Fruit fly (Drosophila melanogaster) whole organism, prepupa: ENCODE results near the gene Oseg1.

Source experiments
- Blimp-1 ChIP-seq: fragments of 200-800 bp; sonication (Bioruptor generic); optimal IDR thresholded peaks from 3 replicates; lab custom pipeline; 2017; ENCODE audit warnings: missing biosample characterization, missing genetic modification characterization, mild to moderate bottlenecking, moderate library complexity, missing genetic modification reagents
- CG10631 ChIP-seq: fragments of 200-800 bp; sonication (Bioruptor generic); optimal IDR thresholded peaks from 2 replicates; lab custom pipeline; 2016; ENCODE audit warnings: missing biosample characterization, missing genetic modification characterization
- CG10669 ChIP-seq: fragments of 200-800 bp; sonication (Bioruptor generic); optimal IDR thresholded peaks from 3 replicates; lab custom pipeline; 2018; ENCODE audit warnings: missing biosample characterization, mild to moderate bottlenecking, missing genetic modification characterization, moderate library complexity
- CG11294 ChIP-seq: fragments of 200-800 bp; sonication (Bioruptor generic); IDR thresholded peaks from 2 replicates; pipeline ENCODE4 v1.3.6; 2022; ENCODE audit warnings: missing biosample characterization, missing genetic modification characterization
- CG11762 ChIP-seq: fragments of 200-800 bp; sonication (Bioruptor generic); optimal IDR thresholded peaks from 3 replicates; lab custom pipeline; 2016; ENCODE audit warnings: missing biosample characterization, missing genetic modification characterization; ENCODE audit not compliant: insufficient read depth
- CG11902 ChIP-seq: fragments of 200-800 bp; sonication (Bioruptor generic); optimal IDR thresholded peaks from 3 replicates; lab custom pipeline; 2016; ENCODE audit warnings: missing biosample characterization, missing genetic modification characterization
- CG1621 ChIP-seq: fragments of 200-800 bp; sonication (Bioruptor generic); optimal IDR thresholded peaks from 3 replicates; lab custom pipeline; 2018; ENCODE audit warnings: missing biosample characterization, mild to moderate bottlenecking, missing genetic modification characterization
- CG16779 ChIP-seq: fragments of 200-800 bp; sonication (Bioruptor generic); optimal IDR thresholded peaks from 3 replicates; lab custom pipeline; 2017; ENCODE audit warnings: missing biosample characterization, mild to moderate bottlenecking, missing genetic modification characterization
- CG3032 ChIP-seq: fragments of 200-800 bp; optimal IDR thresholded peaks from 2 replicates; lab custom pipeline; 2019; ENCODE audit warnings: missing biosample characterization, mild to moderate bottlenecking, missing genetic modification characterization, moderate library complexity
- CG3919 ChIP-seq: fragments of 200-800 bp; sonication (Bioruptor generic); optimal IDR thresholded peaks from 3 replicates; lab custom pipeline; 2016; ENCODE audit warnings: missing biosample characterization, missing genetic modification characterization
- CG4318 ChIP-seq: fragments of 200-800 bp; sonication (Bioruptor generic); optimal IDR thresholded peaks from 3 replicates; lab custom pipeline; 2017; ENCODE audit warnings: missing biosample characterization, mild to moderate bottlenecking, missing genetic modification characterization
- CG6792 ChIP-seq: fragments of 200-800 bp; sonication (Bioruptor generic); optimal IDR thresholded peaks from 3 replicates; lab custom pipeline; 2016; ENCODE audit warnings: missing biosample characterization, missing genetic modification characterization
- CG6808 ChIP-seq: fragments of 200-800 bp; sonication (Bioruptor generic); optimal IDR thresholded peaks from 3 replicates; lab custom pipeline; 2017; ENCODE audit warnings: missing biosample characterization, missing genetic modification characterization, mild to moderate bottlenecking, moderate library complexity, missing genetic modification reagents
- CG6854 ChIP-seq: fragments of 200-800 bp; sonication (Bioruptor generic); optimal IDR thresholded peaks from 2 replicates; lab custom pipeline; 2017; ENCODE audit warnings: missing biosample characterization, mild to moderate bottlenecking, missing genetic modification characterization
- CG7368 ChIP-seq: fragments of 200-800 bp; sonication (Bioruptor generic); optimal IDR thresholded peaks from 3 replicates; lab custom pipeline; 2016; ENCODE audit warnings: missing biosample characterization, missing genetic modification characterization
- CG8119 ChIP-seq: fragments of 200-800 bp; sonication (Bioruptor generic); IDR thresholded peaks from 3 replicates; pipeline ENCODE4 v1.3.6; 2022; ENCODE audit warnings: missing biosample characterization, missing genetic modification characterization
- CG8319 ChIP-seq: fragments of 200-800 bp; sonication (Bioruptor generic); optimal IDR thresholded peaks from 3 replicates; lab custom pipeline; 2016; ENCODE audit warnings: missing biosample characterization, missing genetic modification characterization
- CG9139 ChIP-seq: fragments of 200-800 bp; sonication (Bioruptor generic); optimal IDR thresholded peaks from 3 replicates; lab custom pipeline; 2017; ENCODE audit warnings: missing biosample characterization, mild to moderate bottlenecking, missing genetic modification characterization
- Eip75B ChIP-seq: fragments of 200-800 bp; sonication (Bioruptor generic); optimal IDR thresholded peaks from 3 replicates; lab custom pipeline; 2016; ENCODE audit warnings: missing biosample characterization, missing genetic modification characterization
- Eip78C ChIP-seq: fragments of 200-800 bp; sonication (Bioruptor generic); peaks from one replicate; lab custom pipeline; 2016; ENCODE audit warnings: missing biosample characterization, missing genetic modification characterization
- Eip93F ChIP-seq: fragments of 200-800 bp; sonication (Bioruptor generic); optimal IDR thresholded peaks from 2 replicates; lab custom pipeline; 2016; ENCODE audit warnings: missing biosample characterization, mild to moderate bottlenecking, missing genetic modification characterization
- Ets21C ChIP-seq: fragments of 200-800 bp; sonication (Bioruptor generic); optimal IDR thresholded peaks from 3 replicates; lab custom pipeline; 2016; ENCODE audit warnings: missing biosample characterization, missing genetic modification characterization
- Ets96B ChIP-seq: fragments of 200-800 bp; optimal IDR thresholded peaks from 2 replicates; lab custom pipeline; 2019; ENCODE audit warnings: missing biosample characterization, mild to moderate bottlenecking, missing genetic modification characterization, moderate library complexity
- Gug ChIP-seq: fragments of 200-800 bp; sonication (Bioruptor generic); IDR thresholded peaks from 2 replicates; pipeline ENCODE4 v1.3.6; 2022; ENCODE audit warnings: missing biosample characterization, missing genetic modification characterization
- Hr38 ChIP-seq: sonication (Bioruptor generic); optimal IDR thresholded peaks from 2 replicates; lab custom pipeline; 2016; ENCODE audit warnings: missing biosample characterization, missing genetic modification characterization
- Hr4 ChIP-seq: fragments of 200-800 bp; sonication (Bioruptor generic); optimal IDR thresholded peaks from 3 replicates; lab custom pipeline; 2016; ENCODE audit warnings: missing biosample characterization, missing genetic modification characterization
- Met ChIP-seq: fragments of 200-800 bp; sonication (Bioruptor generic); optimal IDR thresholded peaks from 3 replicates; lab custom pipeline; 2016; ENCODE audit warnings: missing biosample characterization, missing genetic modification characterization
- OdsH ChIP-seq: fragments of 200-800 bp; sonication (Bioruptor generic); optimal IDR thresholded peaks from 3 replicates; lab custom pipeline; 2016; ENCODE audit warnings: missing biosample characterization, missing genetic modification characterization
- Smox ChIP-seq: fragments of 200-800 bp; sonication (Bioruptor generic); optimal IDR thresholded peaks from 3 replicates; lab custom pipeline; 2016; ENCODE audit warnings: missing biosample characterization, missing genetic modification characterization
- Sox102F ChIP-seq: fragments of 200-800 bp; sonication (Bioruptor generic); optimal IDR thresholded peaks from 2 replicates; lab custom pipeline; 2016; ENCODE audit warnings: missing biosample characterization, mild to moderate bottlenecking, missing genetic modification characterization
- Sox15 ChIP-seq: fragments of 200-800 bp; sonication (Bioruptor generic); optimal IDR thresholded peaks from 3 replicates; lab custom pipeline; 2016; ENCODE audit warnings: missing biosample characterization, missing genetic modification characterization
- achi ChIP-seq: fragments of 200-800 bp; sonication (Bioruptor generic); optimal IDR thresholded peaks from 3 replicates; lab custom pipeline; 2016; ENCODE audit warnings: missing biosample characterization, missing genetic modification characterization
- acj6 ChIP-seq: fragments of 200-800 bp; sonication (Bioruptor generic); optimal IDR thresholded peaks from 3 replicates; lab custom pipeline; 2016; ENCODE audit warnings: missing biosample characterization, missing genetic modification characterization
- cyc ChIP-seq: fragments of 200-800 bp; sonication (Bioruptor generic); optimal IDR thresholded peaks from 3 replicates; lab custom pipeline; 2016; ENCODE audit warnings: missing biosample characterization, missing genetic modification characterization
- dac ChIP-seq: fragments of 200-800 bp; sonication (Bioruptor generic); optimal IDR thresholded peaks from 2 replicates; lab custom pipeline; 2017; ENCODE audit warnings: missing biosample characterization, mild to moderate bottlenecking, missing genetic modification characterization
- dsx ChIP-seq: fragments of 200-800 bp; optimal IDR thresholded peaks from 3 replicates; lab custom pipeline; 2019; ENCODE audit warnings: missing biosample characterization, mild to moderate bottlenecking, missing genetic modification characterization, moderate library complexity; ENCODE audit not compliant: poor library complexity, severe bottlenecking
- esn ChIP-seq: fragments of 200-800 bp; sonication (Bioruptor generic); optimal IDR thresholded peaks from 2 replicates; lab custom pipeline; 2016; ENCODE audit warnings: missing biosample characterization, mild to moderate bottlenecking, missing genetic modification characterization, moderate library complexity
- fd59A ChIP-seq: fragments of 200-800 bp; sonication (Bioruptor generic); optimal IDR thresholded peaks from 2 replicates; lab custom pipeline; 2017; ENCODE audit warnings: missing biosample characterization, mild to moderate bottlenecking, missing genetic modification characterization, missing genetic modification reagents
- fd85E ChIP-seq: fragments of 200-800 bp; sonication (Bioruptor generic); optimal IDR thresholded peaks from 3 replicates; lab custom pipeline; 2016; ENCODE audit warnings: missing biosample characterization, missing genetic modification characterization
- fkh ChIP-seq: fragments of 200-800 bp; sonication (Bioruptor generic); optimal IDR thresholded peaks from 3 replicates; lab custom pipeline; 2017; ENCODE audit warnings: missing biosample characterization, mild to moderate bottlenecking, missing genetic modification characterization, moderate library complexity
- net ChIP-seq: fragments of 200-800 bp; sonication (Bioruptor generic); optimal IDR thresholded peaks from 3 replicates; lab custom pipeline; 2016; ENCODE audit warnings: missing biosample characterization, missing genetic modification characterization
- pdm3 ChIP-seq: fragments of 200-800 bp; sonication (Bioruptor generic); optimal IDR thresholded peaks from 3 replicates; lab custom pipeline; 2016; ENCODE audit warnings: missing biosample characterization, missing genetic modification characterization
- salr ChIP-seq, 2 experiments: fragments of 200-800 bp; sonication (Bioruptor generic); optimal IDR thresholded peaks; 3 replicates each; lab custom pipeline; 2016 to 2018; ENCODE audit warnings: missing biosample characterization in 2 of 2, missing genetic modification characterization in 2 of 2, mild to moderate bottlenecking in 1 of 2
- spab ChIP-seq: fragments of 200-800 bp; sonication (Bioruptor generic); optimal IDR thresholded peaks from 2 replicates; lab custom pipeline; 2017; ENCODE audit warnings: missing biosample characterization, mild to moderate bottlenecking, missing genetic modification characterization, missing genetic modification reagents
- ss ChIP-seq, 2 experiments: fragments of 200-800 bp; sonication (Bioruptor generic); optimal IDR thresholded peaks; 2 replicates in 1 of 2; 3 replicates in 1 of 2; lab custom pipeline; 2017 to 2018; ENCODE audit warnings: mild to moderate bottlenecking in 2 of 2, missing biosample characterization in 2 of 2, missing genetic modification characterization in 2 of 2, moderate library complexity in 1 of 2
- svp ChIP-seq: fragments of 200-800 bp; sonication (Bioruptor generic); peaks from one replicate; lab custom pipeline; 2016; ENCODE audit warnings: missing biosample characterization, missing genetic modification characterization
- topi ChIP-seq: fragments of 200-800 bp; sonication (Bioruptor generic); optimal IDR thresholded peaks from 3 replicates; lab custom pipeline; 2016; ENCODE audit warnings: missing biosample characterization, missing genetic modification characterization
- vri ChIP-seq: fragments of 200-800 bp; sonication (Bioruptor generic); optimal IDR thresholded peaks from 3 replicates; lab custom pipeline; 2016; ENCODE audit warnings: missing biosample characterization, mild to moderate bottlenecking, missing genetic modification characterization

The Oseg1 gene

DNA sequence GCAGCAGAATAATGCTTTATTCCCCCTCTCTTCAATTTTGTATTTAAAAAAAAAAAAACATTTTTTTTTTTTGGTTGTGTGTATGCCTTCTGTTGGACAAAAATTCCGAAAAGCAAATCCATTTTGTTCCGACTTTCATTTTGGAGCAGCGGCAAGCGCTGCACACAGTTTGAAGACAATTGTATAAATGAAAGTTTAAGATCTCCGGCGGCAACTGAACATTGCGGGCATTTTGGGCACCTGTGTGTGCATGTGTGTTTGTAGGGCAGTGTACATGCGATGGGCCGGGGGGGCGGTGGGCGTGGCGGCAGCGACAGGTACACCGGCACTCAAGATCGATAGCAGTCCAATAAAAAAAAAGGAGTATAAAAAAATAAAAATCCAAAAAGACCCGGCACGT lies 43.2 kb downstream of the Oseg1 start:
- TF ChIP-seq Blimp-1 (GFP tag; lab: Kevin White, UChicago) (peak; percentile 79), svp (peak; percentile 50), OdsH (GFP tag; lab: Kevin White, UChicago) (no peak), Eip78C (GFP tag; lab: Kevin White, UChicago) (peak; percentile 8), CG6854 (GFP tag; lab: Kevin White, UChicago) (peak; percentile 18), Sox102F (GFP tag; lab: Kevin White, UChicago) (peak; percentile 0)

- TF ChIP-seq OdsH (GFP tag; lab: Kevin White, UChicago): no peak
- no peak for TF ChIP-seq Hr38
- peak; percentile 60 for TF ChIP-seq Eip78C (GFP tag; lab: Kevin White, UChicago)
- TF ChIP-seq CG3032 (tag; lab: Kevin White, UChicago): no peak
- no peak for TF ChIP-seq spab
- peak; percentile 88 for TF ChIP-seq svp
- no peak for TF ChIP-seq CG4318 (GFP tag; lab: Kevin White, UChicago)
- peak; percentile 23 for TF ChIP-seq pdm3
- TF ChIP-seq Eip93F: peak; percentile 2
- TF ChIP-seq CG16779 (tag; lab: Kevin White, UChicago): no peak
- no peak for TF ChIP-seq CG8119 (GFP tag; lab: Robert Waterston, UW)
- peak; percentile 77 for TF ChIP-seq cyc (GFP tag; lab: Kevin White, UChicago)
- TF ChIP-seq esn (GFP tag; lab: Kevin White, UChicago): peak; percentile 76
- TF ChIP-seq dsx: no peak
- TF ChIP-seq CG3919 (GFP tag; lab: Kevin White, UChicago): peak; percentile 42
- TF ChIP-seq Sox15 (GFP tag; lab: Kevin White, UChicago): no peak
- no peak for TF ChIP-seq CG11762 (GFP tag; lab: Kevin White, UChicago)
- TF ChIP-seq Ets21C (GFP tag; lab: Kevin White, UChicago): peak; percentile 48
- no peak for TF ChIP-seq CG6808 (GFP tag; lab: Kevin White, UChicago)
- TF ChIP-seq CG11902 (GFP tag; lab: Kevin White, UChicago): peak; percentile 44
- TF ChIP-seq topi (GFP tag; lab: Kevin White, UChicago): peak; percentile 83
- no peak for TF ChIP-seq Gug (GFP tag; lab: Robert Waterston, UW)
- TF ChIP-seq CG1621 (tag; lab: Kevin White, UChicago): no peak
- TF ChIP-seq CG6792: peak; percentile 22
- no peak for TF ChIP-seq CG8319 (GFP tag; lab: Kevin White, UChicago)
- no peak for TF ChIP-seq Hr4 (GFP tag; lab: Kevin White, UChicago)
- no peak for TF ChIP-seq CG10631 (GFP tag; lab: Kevin White, UChicago)
- TF ChIP-seq Sox102F (GFP tag; lab: Kevin White, UChicago): peak; percentile 60
- TF ChIP-seq Blimp-1 (GFP tag; lab: Kevin White, UChicago): no peak
- no peak for TF ChIP-seq achi (GFP tag; lab: Kevin White, UChicago)
- no peak for TF ChIP-seq CG10669 (GFP tag; lab: Kevin White, UChicago)
- peak; percentile 76 for TF ChIP-seq Smox (GFP tag; lab: Kevin White, UChicago)
- TF ChIP-seq vri (GFP tag; lab: Kevin White, UChicago): peak; percentile 42
- TF ChIP-seq Ets96B (tag; lab: Kevin White, UChicago): no peak
- TF ChIP-seq dac (GFP tag; lab: Kevin White, UChicago): no peak
- TF ChIP-seq Eip75B (GFP tag; lab: Kevin White, UChicago): no peak
- TF ChIP-seq fd85E: no peak
- TF ChIP-seq CG11294 (GFP tag; lab: Robert Waterston, UW): no peak
- no peak for TF ChIP-seq CG7368 (GFP tag; lab: Kevin White, UChicago)
- no peak for TF ChIP-seq fd59A
- no peak for TF ChIP-seq salr (GFP tag; optimal IDR thresholded peaks at IDR 0.05; lab: Kevin White, UChicago)
- TF ChIP-seq Met: peak; percentile 84
- TF ChIP-seq fkh (GFP tag; lab: Kevin White, UChicago): no peak
- TF ChIP-seq net (GFP tag; lab: Kevin White, UChicago): no peak
- TF ChIP-seq acj6 (GFP tag; lab: Kevin White, UChicago): peak; percentile 35
- no peak for TF ChIP-seq CG9139 (GFP tag; lab: Kevin White, UChicago)
- no peak for TF ChIP-seq ss (GFP tag; optimal IDR thresholded peaks at IDR 0.05; lab: Kevin White, UChicago)
Observed at dm6 chr3L:8368694-8369344, 43.8 kb downstream of the Oseg1 start.
